Worm (Caenorhabditis elegans): Measurements from ENCODE around the gene T01H10.11.
A peak's percentile ranks its signal among the peaks of the same experiment; 100 is the strongest.

Gene T01H10.11

ce11 chrX:12146453-12147085 lies 23.3 kb downstream of the T01H10.11 start, which contains the start of gene pycr-1:
Gene pycr-1 (plus strand): TSS chrX:12146832.
- no peak for TF ChIP-seq sem-2 (GFP tag; optimal IDR thresholded peaks at IDR 0.05)
- no peak for TF ChIP-seq unc-62 (GFP tag; optimal IDR thresholded peaks at IDR 0.05)
- no peak for TF ChIP-seq unc-39 (tag; optimal IDR thresholded peaks at IDR 0.05)
- TF ChIP-seq lin-32 (GFP tag; optimal IDR thresholded peaks at IDR 0.05): no peak
- TF ChIP-seq lin-13 (tag; optimal IDR thresholded peaks at IDR 0.05): no peak
- no peak for TF ChIP-seq mep-1 (tag; optimal IDR thresholded peaks at IDR 0.05)
- TF ChIP-seq lsy-2 (tag; optimal IDR thresholded peaks at IDR 0.05): no peak
- TF ChIP-seq tbx-8 (GFP tag; optimal IDR thresholded peaks at IDR 0.05): no peak
- no peak for TF ChIP-seq drap-1 (GFP tag; optimal IDR thresholded peaks at IDR 0.05)
- no peak for TF ChIP-seq mls-2 (tag; optimal IDR thresholded peaks at IDR 0.05)
- TF ChIP-seq blmp-1 (tag; optimal IDR thresholded peaks at IDR 0.05): no peak
- TF ChIP-seq M03D4.4 (tag; optimal IDR thresholded peaks at IDR 0.05): no peak
- no peak for TF ChIP-seq elt-3 (tag; optimal IDR thresholded peaks at IDR 0.05)
- no peak for TF ChIP-seq snpc-4 (tag; optimal IDR thresholded peaks at IDR 0.05)
- no peak for TF ChIP-seq nhr-237 (tag; optimal IDR thresholded peaks at IDR 0.05)
- no peak for TF ChIP-seq ham-2 (GFP tag; optimal IDR thresholded peaks at IDR 0.05)

- no peak for TF ChIP-seq elt-3 (tag; optimal IDR thresholded peaks at IDR 0.05)
- TF ChIP-seq mab-5 (tag; optimal IDR thresholded peaks at IDR 0.05): no peak
- TF ChIP-seq lin-13 (tag; optimal IDR thresholded peaks at IDR 0.05): no peak
- no peak for TF ChIP-seq nhr-76 (tag; optimal IDR thresholded peaks at IDR 0.05)
- TF ChIP-seq cnd-1 (tag; optimal IDR thresholded peaks at IDR 0.05): no peak
Measured at ce11 chrX:12149638-12150137, 26.4 kb downstream of the T01H10.11 start, which contains the start of gene znf-474. Gene znf-474 (plus strand): TSS chrX:12149924.

- no peak for TF ChIP-seq sptf-1 (tag; optimal IDR thresholded peaks at IDR 0.05)
- no peak for TF ChIP-seq lsy-2 (tag; optimal IDR thresholded peaks at IDR 0.05)
- no peak for TF ChIP-seq elt-1 (tag; optimal IDR thresholded peaks at IDR 0.05; ENCODE audit: borderline replicate concordance, insufficient read depth)
- TF ChIP-seq sem-2 (GFP tag; optimal IDR thresholded peaks at IDR 0.05): no peak
- no peak for TF ChIP-seq blmp-1 (tag; optimal IDR thresholded peaks at IDR 0.05)
- TF ChIP-seq nhr-28 (tag; optimal IDR thresholded peaks at IDR 0.05): no peak
- TF ChIP-seq nhr-2 (tag; optimal IDR thresholded peaks at IDR 0.05): no peak
- TF ChIP-seq cnd-1 (tag; optimal IDR thresholded peaks at IDR 0.05): no peak
Measured at ce11 chrX:12154055-12154898, 31.0 kb downstream of the T01H10.11 start, which contains the start of gene mfsd-11. Gene mfsd-11 (minus strand): TSS chrX:12154105.

- TF ChIP-seq hlh-1 (tag; optimal IDR thresholded peaks at IDR 0.05) (peak; percentile 70), unc-120 (tag; optimal IDR thresholded peaks at IDR 0.05; ENCODE audit: poor library complexity, severe bottlenecking) (peak; percentile 39), ceh-83 (GFP tag; optimal IDR thresholded peaks at IDR 0.05) (no peak), unc-39 (tag; optimal IDR thresholded peaks at IDR 0.05) (no peak), nhr-237 (tag; optimal IDR thresholded peaks at IDR 0.05) (no peak), nhr-28 (tag; optimal IDR thresholded peaks at IDR 0.05) (no peak), elt-3 (tag; optimal IDR thresholded peaks at IDR 0.05) (no peak), unc-62 (GFP tag; optimal IDR thresholded peaks at IDR 0.05) (peak; percentile 85), nhr-12 (tag; optimal IDR thresholded peaks at IDR 0.05) (no peak), blmp-1 (tag; optimal IDR thresholded peaks at IDR 0.05) (no peak), cnd-1 (tag; optimal IDR thresholded peaks at IDR 0.05) (no peak), ces-1 (GFP tag; optimal IDR thresholded peaks at IDR 0.05) (no peak), tbx-8 (GFP tag; optimal IDR thresholded peaks at IDR 0.05) (no peak)
Measured at ce11 chrX:12158641-12159040, 35.4 kb downstream of the T01H10.11 start.

ce11 chrX:12160002-12160690 lies 36.9 kb downstream of the T01H10.11 start, which contains the start of gene F57G12.2:
Gene F57G12.2 (minus strand): TSS chrX:12160052.
- TF ChIP-seq pha-4 (tag; optimal IDR thresholded peaks at IDR 0.05): peak; percentile 25
- TF ChIP-seq nhr-2 (tag; optimal IDR thresholded peaks at IDR 0.05): no peak

Data from whole organism, mixed stage, embryonic.